Fruit fly (Drosophila melanogaster) whole organism, wandering third instar larva: ENCODE data around the gene Or98b.

Experiments
- Abd-B ChIP-seq: fragments of >200 bp; optimal IDR thresholded peaks from 2 replicates; lab custom pipeline; 2017; ENCODE audit warnings: missing biosample characterization, missing genetic modification characterization
- CG32264 ChIP-seq: fragments of 200-800 bp; sonication (Bioruptor generic); optimal IDR thresholded peaks from 2 replicates; lab custom pipeline; 2016; ENCODE audit warnings: missing biosample characterization, missing genetic modification characterization
- Dfd ChIP-seq: fragments of >200 bp; optimal IDR thresholded peaks from 2 replicates; lab custom pipeline; 2017; ENCODE audit warnings: missing biosample characterization, missing genetic modification characterization
- Dif ChIP-seq: fragments of 200-275, 200-300 bp; sonication (Bioruptor generic); optimal IDR thresholded peaks from 2 replicates; lab custom pipeline; 2018; ENCODE audit warnings: missing biosample characterization, missing genetic modification characterization; ENCODE audit not compliant: partially characterized antibody
- Hr83 ChIP-seq: fragments of 200-300 bp; sonication (Bioruptor generic); optimal IDR thresholded peaks from 2 replicates; lab custom pipeline; 2016; ENCODE audit warnings: missing biosample characterization, mild to moderate bottlenecking, missing genetic modification characterization, moderate library complexity; ENCODE audit not compliant: poor library complexity, severe bottlenecking
- Mio ChIP-seq: sonication (Bioruptor generic); optimal IDR thresholded peaks from 2 replicates; lab custom pipeline; 2016; ENCODE audit warnings: missing biosample characterization, missing genetic modification characterization
- br ChIP-seq: fragments of 200-800 bp; sonication (Bioruptor generic); optimal IDR thresholded peaks from 2 replicates; lab custom pipeline; 2016; ENCODE audit warnings: missing biosample characterization, missing genetic modification characterization
- dl ChIP-seq, 2 experiments: fragments of 175-275, 200-275 bp in 1 of 2; fragments of 200-275 bp in 1 of 2; sonication (Bioruptor generic); optimal IDR thresholded peaks; lab custom pipeline; 2018; ENCODE audit warnings: mild to moderate bottlenecking in 2 of 2, missing biosample characterization in 2 of 2, missing genetic modification characterization in 2 of 2, moderate library complexity in 2 of 2; ENCODE audit not compliant: partially characterized antibody in 2 of 2, insufficient read depth in 1 of 2
- ey ChIP-seq: fragments of 200-800 bp; sonication (Bioruptor generic); optimal IDR thresholded peaks from 2 replicates; lab custom pipeline; 2016; ENCODE audit warnings: missing biosample characterization, missing genetic modification characterization
- rgr ChIP-seq: fragments of 200-800 bp; sonication (Bioruptor generic); optimal IDR thresholded peaks from 3 replicates; lab custom pipeline; 2016; ENCODE audit warnings: missing biosample characterization, mild to moderate bottlenecking, missing genetic modification characterization

DNA sequence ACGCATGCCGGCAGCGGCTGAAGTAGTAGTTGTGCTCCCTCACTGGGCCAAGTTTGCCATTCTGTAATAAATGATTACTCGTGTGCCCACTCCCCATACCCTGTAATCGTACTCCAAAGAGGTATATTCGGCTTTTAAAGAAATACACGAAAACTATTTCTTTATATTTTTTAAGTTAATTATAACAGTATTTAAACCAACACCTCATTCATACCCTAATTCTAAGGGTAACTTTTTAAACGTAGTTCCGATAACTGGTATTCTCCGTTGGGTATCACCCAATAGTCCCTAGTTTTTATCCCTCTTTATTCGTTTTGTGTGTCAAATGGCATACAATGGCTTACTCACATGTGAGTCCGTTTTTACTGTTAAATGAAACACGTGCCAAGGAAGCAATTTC, 25.6 kb downstream of the Or98b start:
- TF ChIP-seq rgr (GFP tag; lab: Kevin White, UChicago) (no peak), Mio (no peak), Dfd (no peak), dl (GFP tag; optimal IDR thresholded peaks at IDR 0.05; lab: Kevin White, UChicago; ENCODE audit: insufficient read depth in 1 of 2, partially characterized antibody in 2 of 2) (no peak), Abd-B (GFP tag; lab: Kevin White, UChicago) (no peak), CG32264 (GFP tag; lab: Kevin White, UChicago) (no peak), br (no peak), Hr83 (no peak), ey (GFP tag; lab: Kevin White, UChicago) (no peak), Dif (no peak)
